Fruit fly (Drosophila melanogaster) whole organism, embryonic: ENCODE results near the gene CG13367.

ENCODE experiments used
- ATbp ChIP-seq: fragments of 200-800 bp; sonication (Bioruptor generic); optimal IDR thresholded peaks from 2 replicates; lab custom pipeline; 2017; ENCODE audit warnings: missing biosample characterization, mild to moderate bottlenecking, missing genetic modification characterization, missing genetic modification reagents
- B-H2 ChIP-seq: fragments of 200-800 bp; sonication (Bioruptor generic); optimal IDR thresholded peaks from 2 replicates; lab custom pipeline; 2018; ENCODE audit warnings: missing biosample characterization, mild to moderate bottlenecking, missing genetic modification characterization
- BEAF-32 ChIP-seq: fragments of 200-800 bp; sonication (Bioruptor generic); optimal IDR thresholded peaks from 3 replicates; lab custom pipeline; 2017; ENCODE audit warnings: missing biosample characterization, missing genetic modification characterization, mild to moderate bottlenecking, moderate library complexity, missing genetic modification reagents
- CG10462 ChIP-seq: fragments of 200-800 bp; sonication (Bioruptor generic); optimal IDR thresholded peaks from 2 replicates; lab custom pipeline; 2016; ENCODE audit warnings: missing biosample characterization, missing genetic modification characterization
- CG11695 ChIP-seq: fragments of 200-800 bp; sonication (Bioruptor generic); IDR thresholded peaks from 3 replicates; pipeline ENCODE4 v1.3.6; 2022; ENCODE audit warnings: missing biosample characterization, missing genetic modification characterization
- CG12155 ChIP-seq: fragments of 200-800 bp; sonication (Bioruptor generic); optimal IDR thresholded peaks from 3 replicates; lab custom pipeline; 2016; ENCODE audit warnings: missing biosample characterization, missing genetic modification characterization
- CG12744 ChIP-seq: fragments of 200-800 bp; sonication (Bioruptor generic); optimal IDR thresholded peaks from 2 replicates; lab custom pipeline; 2016; ENCODE audit warnings: missing biosample characterization, missing genetic modification characterization
- CG13424 ChIP-seq: fragments of 200-800 bp; sonication (Bioruptor generic); optimal IDR thresholded peaks from 2 replicates; lab custom pipeline; 2019; ENCODE audit warnings: missing biosample characterization, mild to moderate bottlenecking, missing genetic modification characterization, moderate library complexity
- CG13775 ChIP-seq: fragments of 200-800 bp; sonication (Bioruptor generic); optimal IDR thresholded peaks from 3 replicates; lab custom pipeline; 2017; ENCODE audit warnings: missing biosample characterization, mild to moderate bottlenecking, missing genetic modification characterization
- CG1647 ChIP-seq: fragments of 200-800 bp; sonication (Bioruptor generic); optimal IDR thresholded peaks from 3 replicates; lab custom pipeline; 2016; ENCODE audit warnings: missing biosample characterization, missing genetic modification characterization
- CG17328 ChIP-seq: fragments of 200-800 bp; sonication (Bioruptor generic); IDR thresholded peaks from 2 replicates; pipeline ENCODE4 v1.3.6; 2022; ENCODE audit warnings: missing biosample characterization, missing genetic modification characterization
- CG17385 ChIP-seq: fragments of 200-800 bp; sonication (Bioruptor generic); optimal IDR thresholded peaks from 3 replicates; lab custom pipeline; 2018; ENCODE audit warnings: missing biosample characterization, mild to moderate bottlenecking, missing genetic modification characterization
- CG17612 ChIP-seq: fragments of 200-800 bp; sonication (Bioruptor generic); IDR thresholded peaks from 2 replicates; pipeline ENCODE4 v1.3.6; 2022; ENCODE audit warnings: missing biosample characterization, missing genetic modification characterization
- CG2116 ChIP-seq: fragments of 200-800 bp; sonication (Bioruptor generic); optimal IDR thresholded peaks from 3 replicates; lab custom pipeline; 2018; ENCODE audit warnings: missing biosample characterization, mild to moderate bottlenecking, missing genetic modification characterization
- CG2129 ChIP-seq: fragments of 200-800 bp; sonication (Bioruptor generic); IDR thresholded peaks from 2 replicates; pipeline ENCODE4 v1.3.6; 2022; ENCODE audit warnings: missing biosample characterization, missing genetic modification characterization; ENCODE audit not compliant: partially characterized antibody
- CG2678 ChIP-seq: fragments of 200-800 bp; sonication (Bioruptor generic); optimal IDR thresholded peaks from 3 replicates; lab custom pipeline; 2019; ENCODE audit warnings: missing biosample characterization, mild to moderate bottlenecking, missing genetic modification characterization, moderate library complexity
- CG2712 ChIP-seq: fragments of 200-800 bp; optimal IDR thresholded peaks from 3 replicates; lab custom pipeline; 2019; ENCODE audit warnings: missing biosample characterization, mild to moderate bottlenecking, missing genetic modification characterization, moderate library complexity
- CG34224 ChIP-seq: fragments of 200-800 bp; sonication (Bioruptor generic); IDR thresholded peaks from 3 replicates; pipeline ENCODE4 v1.3.6; 2022; ENCODE audit warnings: missing biosample characterization, missing genetic modification characterization; ENCODE audit not compliant: partially characterized antibody
- CG34422 ChIP-seq: fragments of 200-800 bp; sonication (Bioruptor generic); IDR thresholded peaks from 3 replicates; pipeline ENCODE4 v1.3.6; 2022; ENCODE audit warnings: missing biosample characterization, missing genetic modification characterization
- CG4282 ChIP-seq: fragments of 200-800 bp; sonication (Bioruptor generic); optimal IDR thresholded peaks from 2 replicates; lab custom pipeline; 2016; ENCODE audit warnings: missing biosample characterization, missing genetic modification characterization
- CG9609 ChIP-seq: fragments of 200-800 bp; sonication (Bioruptor generic); optimal IDR thresholded peaks from 3 replicates; lab custom pipeline; 2016; ENCODE audit warnings: missing biosample characterization, missing genetic modification characterization
- CrebB ChIP-seq: fragments of 200-800 bp; sonication (Bioruptor generic); optimal IDR thresholded peaks from 3 replicates; lab custom pipeline; 2018; ENCODE audit warnings: missing biosample characterization, mild to moderate bottlenecking, missing genetic modification characterization
- Dek ChIP-seq: fragments of 200-800 bp; sonication (Bioruptor generic); optimal IDR thresholded peaks from 3 replicates; lab custom pipeline; 2019; ENCODE audit warnings: missing biosample characterization, mild to moderate bottlenecking, missing genetic modification characterization, moderate library complexity
- Dref ChIP-seq: fragments of 200-800 bp; sonication (Bioruptor generic); IDR thresholded peaks from 2 replicates; pipeline ENCODE4 v1.3.6; 2022; ENCODE audit warnings: missing biosample characterization, missing genetic modification characterization
- E2f1 ChIP-seq: fragments of 200-800 bp; sonication (Bioruptor generic); IDR thresholded peaks from 2 replicates; pipeline ENCODE4 v1.3.6; 2022; ENCODE audit warnings: missing biosample characterization, missing genetic modification characterization
- HHEX ChIP-seq: fragments of 200-800 bp; sonication (Bioruptor generic); optimal IDR thresholded peaks from 3 replicates; lab custom pipeline; 2017; ENCODE audit warnings: missing biosample characterization, mild to moderate bottlenecking, missing genetic modification characterization, missing genetic modification reagents
- HLH54F ChIP-seq: fragments of 200-800 bp; sonication (Bioruptor generic); optimal IDR thresholded peaks from 3 replicates; lab custom pipeline; 2016; ENCODE audit warnings: missing biosample characterization, missing genetic modification characterization
- Hsf ChIP-seq: fragments of 200-800 bp; sonication (Bioruptor generic); optimal IDR thresholded peaks from 3 replicates; lab custom pipeline; 2016; ENCODE audit warnings: missing biosample characterization, missing genetic modification characterization
- MESR4 ChIP-seq: fragments of 200-800 bp; sonication (Bioruptor generic); optimal IDR thresholded peaks from 2 replicates; lab custom pipeline; 2018; ENCODE audit warnings: missing biosample characterization, mild to moderate bottlenecking, missing genetic modification characterization, moderate library complexity
- Med ChIP-seq: fragments of 200-800 bp; sonication (Bioruptor generic); peaks from one replicate; lab custom pipeline; 2016; ENCODE audit warnings: missing biosample characterization, missing genetic modification characterization, mild to moderate bottlenecking, inconsistent platforms, moderate library complexity
- Ptx1 ChIP-seq: fragments of 200-800 bp; sonication (Bioruptor generic); IDR thresholded peaks from 2 replicates; pipeline ENCODE4 v1.3.6; 2022; ENCODE audit warnings: missing biosample characterization, missing genetic modification characterization
- Rfx ChIP-seq: fragments of 200-800 bp; sonication (Bioruptor generic); IDR thresholded peaks from 2 replicates; pipeline ENCODE4 v1.3.6; 2022; ENCODE audit warnings: missing biosample characterization, missing genetic modification characterization
- aop ChIP-seq: fragments of 200-800 bp; sonication (Bioruptor generic); IDR thresholded peaks from 2 replicates; pipeline ENCODE4 v1.3.6; 2022; ENCODE audit warnings: missing biosample characterization, missing genetic modification characterization
- ap ChIP-seq: fragments of 200-800 bp; sonication (Bioruptor generic); IDR thresholded peaks from 2 replicates; pipeline ENCODE4 v1.3.6; 2022; ENCODE audit warnings: missing biosample characterization, missing genetic modification characterization
- bowl ChIP-seq: fragments of 200-800 bp; sonication (Bioruptor generic); IDR thresholded peaks from 2 replicates; pipeline ENCODE4 v1.3.6; 2022; ENCODE audit warnings: missing biosample characterization, missing genetic modification characterization
- br ChIP-seq: fragments of >200 bp; optimal IDR thresholded peaks from 2 replicates; lab custom pipeline; 2017
- chinmo ChIP-seq: fragments of 200-800 bp; sonication (Bioruptor generic); IDR thresholded peaks from 4 replicates; pipeline ENCODE4 v1.3.6; 2022; ENCODE audit warnings: missing biosample characterization, missing genetic modification characterization; ENCODE audit not compliant: partially characterized antibody
- disco-r ChIP-seq: fragments of 200-800 bp; sonication (Bioruptor generic); optimal IDR thresholded peaks from 2 replicates; lab custom pipeline; 2016; ENCODE audit warnings: missing biosample characterization, missing genetic modification characterization
- ftz-f1 ChIP-seq: fragments of 200-800 bp; sonication (Bioruptor generic); optimal IDR thresholded peaks from 2 replicates; lab custom pipeline; 2016; ENCODE audit warnings: missing biosample characterization, missing genetic modification characterization
- fu2 ChIP-seq: fragments of 200-800 bp; sonication (Bioruptor generic); optimal IDR thresholded peaks from 2 replicates; lab custom pipeline; 2016; ENCODE audit warnings: missing biosample characterization, missing genetic modification characterization
- gt ChIP-seq: fragments of 200-800 bp; sonication (Bioruptor generic); IDR thresholded peaks from 2 replicates; pipeline ENCODE4 v1.3.6; 2022; ENCODE audit warnings: missing biosample characterization, missing genetic modification characterization
- jigr1 ChIP-seq: fragments of 200-800 bp; sonication (Bioruptor generic); IDR thresholded peaks from 3 replicates; pipeline ENCODE4 v1.3.6; 2022; ENCODE audit warnings: missing biosample characterization, missing genetic modification characterization
- mam ChIP-seq: fragments of 200-800 bp; sonication (Bioruptor generic); optimal IDR thresholded peaks from 3 replicates; lab custom pipeline; 2016; ENCODE audit warnings: missing biosample characterization, missing genetic modification characterization
- phol ChIP-seq: fragments of 200-800 bp; sonication (Bioruptor generic); optimal IDR thresholded peaks from 3 replicates; lab custom pipeline; 2018; ENCODE audit warnings: missing biosample characterization, mild to moderate bottlenecking, missing genetic modification characterization, moderate library complexity
- sna ChIP-seq: fragments of 200-800 bp; sonication (Bioruptor generic); IDR thresholded peaks from 2 replicates; pipeline ENCODE4 v1.3.6; 2022; ENCODE audit warnings: missing biosample characterization, missing genetic modification characterization; ENCODE audit not compliant: partially characterized antibody
- stwl ChIP-seq: fragments of 200-800 bp; sonication (Bioruptor generic); optimal IDR thresholded peaks from 3 replicates; lab custom pipeline; 2018; ENCODE audit warnings: missing biosample characterization, mild to moderate bottlenecking, missing genetic modification characterization, moderate library complexity
- toy ChIP-seq: fragments of 200-800 bp; sonication (Bioruptor generic); IDR thresholded peaks from 2 replicates; pipeline ENCODE4 v1.3.6; 2022; ENCODE audit warnings: missing biosample characterization, missing genetic modification characterization
- usp ChIP-seq: fragments of >200 bp; optimal IDR thresholded peaks from 2 replicates; lab custom pipeline; 2017; ENCODE audit warnings: missing biosample characterization, missing genetic modification characterization
- vfl ChIP-seq: fragments of 200-800 bp; sonication (Bioruptor generic); optimal IDR thresholded peaks from 2 replicates; lab custom pipeline; 2016; ENCODE audit warnings: missing biosample characterization, missing genetic modification characterization
- wek ChIP-seq: fragments of 200-800 bp; sonication (Bioruptor generic); optimal IDR thresholded peaks from 3 replicates; lab custom pipeline; 2018; ENCODE audit warnings: missing biosample characterization, mild to moderate bottlenecking, missing genetic modification characterization, moderate library complexity
- wor ChIP-seq: fragments of 200-800 bp; sonication (Bioruptor generic); IDR thresholded peaks from 2 replicates; pipeline ENCODE4 v1.3.6; 2022; ENCODE audit warnings: missing biosample characterization, missing genetic modification characterization

Gene CG13367

DNA sequence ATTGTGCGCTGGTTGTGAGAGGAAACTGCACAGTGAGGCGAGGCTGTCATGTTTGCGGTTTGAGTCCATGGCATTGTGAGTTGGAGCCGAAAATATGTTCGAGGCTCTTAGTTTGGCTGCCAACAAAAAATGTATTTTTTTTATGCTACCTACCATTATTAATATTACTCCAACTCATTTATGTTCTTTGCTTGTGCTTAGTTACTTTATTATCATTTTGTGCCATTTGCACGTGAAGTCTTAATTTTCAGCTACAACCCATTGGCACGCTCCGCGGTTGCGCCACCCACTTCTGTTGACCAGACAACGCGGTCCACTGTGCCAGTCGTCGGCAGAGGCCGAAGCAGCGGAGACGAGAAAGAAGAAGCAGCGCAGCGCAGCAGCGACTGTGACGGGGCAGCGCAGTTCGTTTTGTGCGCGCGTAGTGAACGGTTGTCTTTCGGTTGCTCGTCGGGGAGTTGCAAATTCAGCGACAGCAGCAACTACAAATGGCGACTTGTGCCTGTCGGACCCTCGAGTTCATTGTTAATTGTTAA lies 41.9 kb downstream of the CG13367 start, which contains the start of gene sdk (continued):
- TF ChIP-seq br (lab: Kevin White, UChicago) = no peak
- peak; percentile 85 for TF ChIP-seq CG17328 (GFP tag; lab: Robert Waterston, UW)
- TF ChIP-seq vfl (GFP tag; lab: Kevin White, UChicago) = peak; percentile 76
- peak; percentile 83 for TF ChIP-seq Dek
- TF ChIP-seq usp (GFP tag; lab: Kevin White, UChicago) = no peak
- TF ChIP-seq toy = peak; percentile 65; the same call in 1 of the 2 replicates
- peak; percentile 80 for TF ChIP-seq bowl
- TF ChIP-seq stwl (tag; lab: Kevin White, UChicago) = no peak
- TF ChIP-seq aop = 0 out of 2 replicates have a peak, but pooled peaks have one; percentile 15
- peak; percentile 77 for TF ChIP-seq CG1647 (GFP tag; lab: Kevin White, UChicago)
- TF ChIP-seq CG9609 (GFP tag; lab: Kevin White, UChicago) = peak; percentile 90
- TF ChIP-seq CG2129 (GFP tag; lab: Robert Waterston, UW) = no peak
- peak; percentile 88 for TF ChIP-seq CG12155 (GFP tag; lab: Kevin White, UChicago)
- peak; percentile 64 for TF ChIP-seq sna (GFP tag; lab: Robert Waterston, UW)
- peak; percentile 93 for TF ChIP-seq CG13775 (GFP tag; lab: Kevin White, UChicago)
- TF ChIP-seq gt (GFP tag; lab: Robert Waterston, UW) = peak; percentile 58
- TF ChIP-seq HLH54F (GFP tag; lab: Kevin White, UChicago) = peak; percentile 92
- peak; percentile 50; the same call in 1 of the 2 replicates for TF ChIP-seq CG17612 (GFP tag; lab: Robert Waterston, UW)
- TF ChIP-seq wek = peak; percentile 75
- TF ChIP-seq HHEX = peak; percentile 91
- TF ChIP-seq CG2712 = peak; percentile 94
- no peak for TF ChIP-seq MESR4 (GFP tag; lab: Kevin White, UChicago)
- peak; percentile 63 for TF ChIP-seq ap (GFP tag; lab: Robert Waterston, UW)
- TF ChIP-seq CG34422 (GFP tag; lab: Robert Waterston, UW) = peak; percentile 79; the same call in 2 of the 3 replicates
- peak; percentile 14 for TF ChIP-seq BEAF-32 (GFP tag; lab: Kevin White, UChicago)
- peak; percentile 99 for TF ChIP-seq Med (GFP tag; lab: Kevin White, UChicago)
- peak; percentile 72 for TF ChIP-seq B-H2
- TF ChIP-seq disco-r (GFP tag; lab: Kevin White, UChicago) = peak; percentile 86
- peak; percentile 84 for TF ChIP-seq CrebB
- TF ChIP-seq CG10462 (GFP tag; lab: Kevin White, UChicago) = peak; percentile 81
- TF ChIP-seq CG17385 (GFP tag; lab: Kevin White, UChicago) = peak; percentile 96
- TF ChIP-seq E2f1 (GFP tag; lab: Robert Waterston, UW) = peak; percentile 86
- TF ChIP-seq fu2 = peak; percentile 85
- TF ChIP-seq CG13424 (tag; lab: Kevin White, UChicago) = peak; percentile 91
- TF ChIP-seq CG2678 (tag; lab: Kevin White, UChicago) = peak; percentile 94
- peak; percentile 73 for TF ChIP-seq ftz-f1 (GFP tag; lab: Kevin White, UChicago)
- TF ChIP-seq Hsf (GFP tag; lab: Kevin White, UChicago) = peak; percentile 92
- peak; percentile 79; the same call in 2 of the 3 replicates for TF ChIP-seq jigr1
- peak; percentile 86 for TF ChIP-seq wor (GFP tag; lab: Robert Waterston, UW)
- peak; percentile 79 for TF ChIP-seq CG2116 (GFP tag; lab: Kevin White, UChicago)
- TF ChIP-seq CG12744 (GFP tag; lab: Kevin White, UChicago) = peak; percentile 91
- TF ChIP-seq mam (GFP tag; lab: Kevin White, UChicago) = peak; percentile 95
- peak; percentile 95 for TF ChIP-seq CG4282 (GFP tag; lab: Kevin White, UChicago)
- no peak for TF ChIP-seq Dref (GFP tag; lab: Robert Waterston, UW)
- peak; percentile 92 for TF ChIP-seq CG11695 (GFP tag; lab: Robert Waterston, UW)
- TF ChIP-seq Ptx1 (GFP tag; lab: Robert Waterston, UW) = peak; percentile 90
- peak; percentile 88 for TF ChIP-seq phol (tag; lab: Kevin White, UChicago)
- peak; percentile 88 for TF ChIP-seq Rfx (GFP tag; lab: Robert Waterston, UW)
- peak; percentile 93 for TF ChIP-seq ATbp (GFP tag; lab: Kevin White, UChicago)
- peak; percentile 39; the same call in 1 of the 3 replicates for TF ChIP-seq CG34224 (GFP tag; lab: Robert Waterston, UW)
- TF ChIP-seq chinmo (GFP tag; lab: Robert Waterston, UW) = peak; percentile 82; the same call in 2 of the 4 replicates
